Fruit fly (Drosophila melanogaster): ENCODE data around the gene Elo68beta.

Elo68beta gene

DNA sequence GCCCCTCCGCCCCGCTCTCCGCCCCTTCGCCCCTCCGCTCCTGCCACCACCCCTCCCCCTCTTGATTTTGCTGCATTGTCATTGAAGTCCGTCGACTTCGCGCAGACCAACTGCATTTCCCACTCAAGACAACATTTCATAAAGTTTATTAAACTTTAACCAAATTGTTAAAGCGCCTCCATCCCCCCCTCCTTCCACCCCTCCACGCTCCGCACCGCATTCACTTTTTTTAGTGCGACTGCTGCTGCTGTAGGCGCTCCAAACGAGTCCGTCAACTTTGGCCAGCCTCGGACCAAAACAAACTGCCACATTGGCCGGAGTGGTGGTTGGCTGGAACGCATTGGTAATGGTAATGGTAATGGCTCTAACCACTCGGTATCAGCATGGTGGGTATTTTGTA lies 37.4 kb upstream of the Elo68beta start:
- TF ChIP-seq HmgD (GFP tag; optimal IDR thresholded peaks at IDR 0.05) (no peak), crol (GFP tag; IDR thresholded peaks at IDR 0.05) (peak; percentile 78), bbx (GFP tag; IDR thresholded peaks at IDR 0.05; ENCODE audit: partially characterized antibody) (0 out of 2 replicates have a peak, but pooled peaks have one; percentile 17), Drgx (GFP tag; IDR thresholded peaks at IDR 0.05) (0 out of 2 replicates have a peak, but pooled peaks have one; percentile 17)

DNA sequence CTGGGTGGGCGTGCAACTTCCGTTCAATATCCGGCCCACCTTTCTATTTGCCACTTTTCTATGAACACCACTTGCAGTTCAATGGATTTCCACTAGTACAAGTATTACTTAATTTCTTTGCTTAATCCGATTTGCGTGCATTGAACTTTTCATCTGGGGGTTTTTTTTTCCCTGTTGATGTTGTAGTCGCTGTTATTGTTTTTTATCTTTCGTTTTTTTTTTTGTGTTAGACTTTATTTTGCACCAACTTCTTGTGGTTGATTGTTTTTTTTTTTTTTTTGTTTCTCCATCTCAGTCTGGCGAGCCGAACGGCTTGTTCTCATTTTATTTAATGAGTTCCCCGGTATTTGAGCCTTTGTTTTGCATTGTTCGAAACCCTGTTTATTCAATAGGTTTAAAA lies 34.9 kb upstream of the Elo68beta start:
- TF ChIP-seq ara (GFP tag; IDR thresholded peaks at IDR 0.05) (no peak), CG17802 (tag; optimal IDR thresholded peaks at IDR 0.05) (no peak), Sox100B (GFP tag; optimal IDR thresholded peaks at IDR 0.05) (no peak), Dip3 (GFP tag; optimal IDR thresholded peaks at IDR 0.05) (no peak), en (GFP tag; optimal IDR thresholded peaks at IDR 0.05) (no peak), eve (GFP tag; optimal IDR thresholded peaks at IDR 0.05) (peak in 1 of 2 experiments; percentile 62), bsh (GFP tag; optimal IDR thresholded peaks at IDR 0.05) (peak in 1 of 2 experiments; percentile 2), onecut (GFP tag; IDR thresholded peaks at IDR 0.05) (no peak), schlank (tag; optimal IDR thresholded peaks at IDR 0.05) (no peak), CG12942 (GFP tag; optimal IDR thresholded peaks at IDR 0.05) (no peak), CG13296 (GFP tag; optimal IDR thresholded peaks at IDR 0.05) (no peak), CG15514 (GFP tag; optimal IDR thresholded peaks at IDR 0.05) (no peak)

DNA sequence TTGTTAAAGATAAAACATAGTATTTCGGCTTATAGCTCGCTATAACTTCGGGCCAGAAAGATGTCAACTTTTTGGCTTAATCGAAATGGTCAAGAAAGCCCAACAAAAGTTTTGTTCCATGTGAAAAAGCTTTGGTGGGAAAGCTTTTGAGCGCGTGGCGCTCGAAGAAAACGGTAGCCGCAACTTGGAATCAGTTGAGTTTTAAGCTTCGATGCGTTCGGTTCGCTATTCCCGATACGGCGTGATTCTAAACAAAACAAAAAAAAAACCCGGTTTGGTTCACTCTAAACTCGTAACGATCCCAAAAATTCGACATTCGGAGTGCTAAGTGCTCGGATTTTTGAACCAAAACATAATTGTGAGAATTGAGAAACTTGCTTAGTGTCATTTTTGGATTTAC lies 34.3 kb upstream of the Elo68beta start, which contains the start of gene IRSp53:
Gene IRSp53, plus strand, starts transcription at position 204 of the 400 bp plus-strand sequence.
- TF ChIP-seq CG10979 (tag; optimal IDR thresholded peaks at IDR 0.05) (no peak), corto (GFP tag; optimal IDR thresholded peaks at IDR 0.05) (peak; percentile 0), CG10366 (GFP tag; IDR thresholded peaks at IDR 0.05) (no peak), p53 (GFP tag; optimal IDR thresholded peaks at IDR 0.05) (no peak), CG15514 (GFP tag; optimal IDR thresholded peaks at IDR 0.05) (peak; percentile 61), HLH54F (GFP tag; optimal IDR thresholded peaks at IDR 0.05) (no peak), Max (GFP tag; optimal IDR thresholded peaks at IDR 0.05) (no peak), CG12769 (tag; optimal IDR thresholded peaks at IDR 0.05) (no peak), CG14441 (GFP tag; IDR thresholded peaks at IDR 0.05) (no peak), CG13424 (tag; optimal IDR thresholded peaks at IDR 0.05) (no peak), fd64A (GFP tag; optimal IDR thresholded peaks at IDR 0.05) (no peak), CG11093 (GFP tag; IDR thresholded peaks at IDR 0.05) (no peak), CG8359 (GFP tag; optimal IDR thresholded peaks at IDR 0.05; ENCODE audit: borderline replicate concordance) (no peak), CG6683 (GFP tag; optimal IDR thresholded peaks at IDR 0.05) (no peak), tin (GFP tag; optimal IDR thresholded peaks at IDR 0.05) (no peak), sr (GFP tag; IDR thresholded peaks at IDR 0.05) (no peak), CG3065 (GFP tag; optimal IDR thresholded peaks at IDR 0.05) (no peak), hbn (GFP tag; IDR thresholded peaks at IDR 0.05; ENCODE audit: partially characterized antibody) (no peak), Drgx (GFP tag; IDR thresholded peaks at IDR 0.05) (0 out of 2 replicates have a peak, but pooled peaks have one; percentile 5), exex (tag; optimal IDR thresholded peaks at IDR 0.05) (no peak), lab (GFP tag; optimal IDR thresholded peaks at IDR 0.05) (no peak), sens (GFP tag) (peak; percentile 57), gce (GFP tag; IDR thresholded peaks at IDR 0.05) (no peak), CG9876 (GFP tag; optimal IDR thresholded peaks at IDR 0.05) (no peak), wor (GFP tag; IDR thresholded peaks at IDR 0.05) (no peak), CG10209 (GFP tag; optimal IDR thresholded peaks at IDR 0.05) (no peak), Kr (GFP tag; optimal IDR thresholded peaks at IDR 0.05) (no peak), CG17186 (GFP tag; optimal IDR thresholded peaks at IDR 0.05) (no peak), CG11247 (GFP tag; IDR thresholded peaks at IDR 0.05) (no peak), CG10431 (GFP tag; optimal IDR thresholded peaks at IDR 0.05) (no peak), Bgb (GFP tag; IDR thresholded peaks at IDR 0.05; ENCODE audit: partially characterized antibody) (0 out of 2 replicates have a peak, but pooled peaks have one; percentile 17), Deaf1 (tag; optimal IDR thresholded peaks at IDR 0.05) (no peak), Camta (GFP tag; optimal IDR thresholded peaks at IDR 0.05) (no peak), CG5180 (GFP tag; optimal IDR thresholded peaks at IDR 0.05) (no peak), CTCF (GFP tag; optimal IDR thresholded peaks at IDR 0.05) (peak; percentile 77)
